Worm (Caenorhabditis elegans) whole organism, L1 larva: ENCODE results near the gene srd-69.

Experiments
- ama-1 ChIP-seq: fragments of 150-350 bp; optimal IDR thresholded peaks from 2 replicates; lab custom pipeline; 2014
- blmp-1 ChIP-seq: fragments of 150-350 bp; optimal IDR thresholded peaks from 2 replicates; lab custom pipeline; 2014; ENCODE audit warnings: missing biosample characterization, missing genetic modification characterization
- egl-27 ChIP-seq, 2 experiments: fragments of 150-350 bp in 1 of 2; sonication (generic microtip); optimal IDR thresholded peaks; 3 replicates each; lab custom pipeline; 2017 to 2018; ENCODE audit warnings: missing biosample characterization in 2 of 2, missing genetic modification characterization in 2 of 2, missing genetic modification reagents in 2 of 2
- elt-3 ChIP-seq, 6 experiments: fragments of 150-350 bp in 1 of 6; sonication (generic microtip); optimal IDR thresholded peaks; 2 replicates each; lab custom pipeline; 2017 to 2018; ENCODE audit warnings: missing biosample characterization in 6 of 6, missing genetic modification characterization in 6 of 6, inconsistent platforms in 1 of 6
- mab-9 ChIP-seq: fragments of 200-800 bp; sonication (Bioruptor generic); IDR thresholded peaks from 2 replicates; pipeline ENCODE4 v1.3.6; 2022; ENCODE audit warnings: missing genetic modification reagents, missing genetic modification characterization, missing compliant biosample characterization
- nhr-28 ChIP-seq: fragments of 150-350 bp; optimal IDR thresholded peaks from 2 replicates; lab custom pipeline; 2014; ENCODE audit warnings: missing biosample characterization, missing genetic modification characterization
- snpc-4 ChIP-seq: fragments of 150-350 bp; optimal IDR thresholded peaks from 2 replicates; lab custom pipeline; 2014; ENCODE audit warnings: missing biosample characterization, missing genetic modification characterization
- unc-130 ChIP-seq: fragments of 150-350 bp; optimal IDR thresholded peaks from 2 replicates; lab custom pipeline; 2017; ENCODE audit warnings: missing biosample characterization, missing genetic modification characterization, inconsistent platforms

DNA sequence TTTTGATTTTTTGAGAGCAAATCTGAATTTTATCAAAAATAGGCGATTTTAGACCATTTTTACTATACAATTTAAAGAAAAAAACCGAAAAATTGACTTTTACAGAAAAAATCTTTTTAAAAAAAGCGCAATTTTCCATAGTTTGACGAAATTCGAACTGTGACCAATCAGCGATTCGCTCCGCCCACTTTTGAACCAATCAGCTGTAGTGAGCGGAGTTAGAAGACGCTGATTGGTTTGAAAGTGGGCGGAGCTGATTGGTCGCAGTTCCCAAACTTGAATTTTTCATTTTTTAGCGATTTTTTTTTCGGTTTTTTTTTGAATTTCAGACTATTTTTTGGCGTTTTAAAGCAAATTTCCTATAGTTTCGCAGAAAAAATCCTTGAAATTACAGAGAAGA, 38.0 kb upstream of the srd-69 start:
- TF ChIP-seq egl-27 (tag; optimal IDR thresholded peaks at IDR 0.05; lab: Kevin White, UChicago) = no peak
- no peak for TF ChIP-seq mab-9 (GFP tag; lab: Robert Waterston, UW)
- TF ChIP-seq ama-1 (lab: Kevin White, UChicago) = no peak
- no peak for TF ChIP-seq snpc-4 (tag; lab: Kevin White, UChicago)
- no peak for TF ChIP-seq elt-3 (tag; optimal IDR thresholded peaks at IDR 0.05; lab: Kevin White, UChicago)
- no peak for TF ChIP-seq unc-130 (tag; lab: Kevin White, UChicago)
- TF ChIP-seq nhr-28 (tag; lab: Kevin White, UChicago) = no peak
- TF ChIP-seq blmp-1 (tag; lab: Kevin White, UChicago) = no peak
